Worm (Caenorhabditis elegans) whole organism, L2 larva: ENCODE measurements around the gene glna-2.

Experiments
- R02D3.7 ChIP-seq: fragments of 150-350 bp; optimal IDR thresholded peaks from 2 replicates; lab custom pipeline; 2014; ENCODE audit warnings: missing biosample characterization, missing genetic modification characterization
- ama-1 ChIP-seq: fragments of 150-350 bp; optimal IDR thresholded peaks from 2 replicates; lab custom pipeline; 2018; ENCODE audit warnings: inconsistent platforms
- blmp-1 ChIP-seq: sonication (generic microtip); optimal IDR thresholded peaks from 2 replicates; lab custom pipeline; 2017; ENCODE audit warnings: missing genetic modification characterization, mild to moderate bottlenecking, missing compliant biosample characterization, antibody characterized with exemption, moderate library complexity; ENCODE audit not compliant: insufficient read depth
- dmd-4 ChIP-seq: sonication (generic microtip); optimal IDR thresholded peaks from 2 replicates; lab custom pipeline; 2017; ENCODE audit warnings: missing biosample characterization, missing genetic modification characterization
- egl-27 ChIP-seq: sonication (generic microtip); optimal IDR thresholded peaks from 3 replicates; lab custom pipeline; 2017; ENCODE audit warnings: missing biosample characterization, missing genetic modification reagents, missing genetic modification characterization
- lin-11 ChIP-seq: fragments of 150-350 bp; sonication (generic microtip); optimal IDR thresholded peaks from 2 replicates; lab custom pipeline; 2014; ENCODE audit warnings: missing biosample characterization, missing genetic modification characterization, inconsistent platforms, mixed read lengths
- lin-39 ChIP-seq: fragments of 150-350 bp; optimal IDR thresholded peaks from 2 replicates; lab custom pipeline; 2014; ENCODE audit warnings: missing biosample characterization, missing genetic modification reagents, missing genetic modification characterization
- nhr-11 ChIP-seq: fragments of 150-350 bp; optimal IDR thresholded peaks from 2 replicates; lab custom pipeline; 2014; ENCODE audit warnings: missing biosample characterization, missing genetic modification characterization
- nhr-237 ChIP-seq: fragments of 150-350 bp; optimal IDR thresholded peaks from 2 replicates; lab custom pipeline; 2014; ENCODE audit warnings: missing biosample characterization, missing genetic modification characterization
- nhr-25 ChIP-seq: fragments of 150-350 bp; sonication (generic microtip); optimal IDR thresholded peaks from 3 replicates; lab custom pipeline; 2014; ENCODE audit warnings: missing biosample characterization, missing genetic modification characterization
- nhr-77 ChIP-seq: fragments of 150-350 bp; optimal IDR thresholded peaks from 2 replicates; lab custom pipeline; 2014; ENCODE audit warnings: missing biosample characterization, missing genetic modification characterization
- sem-4 ChIP-seq: fragments of 150-350 bp; optimal IDR thresholded peaks from 2 replicates; lab custom pipeline; 2014; ENCODE audit warnings: missing biosample characterization, missing genetic modification reagents, missing genetic modification characterization
- snpc-4 ChIP-seq: fragments of 150-350 bp; optimal IDR thresholded peaks from 2 replicates; lab custom pipeline; 2014; ENCODE audit warnings: missing biosample characterization, missing genetic modification characterization
- ztf-11 ChIP-seq: sonication (generic microtip); optimal IDR thresholded peaks from 2 replicates; lab custom pipeline; 2017; ENCODE audit warnings: missing biosample characterization, missing genetic modification characterization

ce11 chrII:8032657-8033056 is 24.2 kb downstream of the glna-2 start, which contains the start of gene nrf-6:
- TF ChIP-seq nhr-25 (no peak), nhr-11 (tag; lab: Kevin White, UChicago) (no peak), egl-27 (tag; lab: Kevin White, UChicago) (no peak), nhr-237 (tag; lab: Kevin White, UChicago) (no peak), ztf-11 (tag; lab: Kevin White, UChicago) (no peak), sem-4 (tag; lab: Kevin White, UChicago) (no peak), nhr-77 (no peak), snpc-4 (no peak), lin-39 (tag; lab: Kevin White, UChicago) (no peak), dmd-4 (tag; lab: Kevin White, UChicago) (no peak), blmp-1 (no peak), R02D3.7 (tag; lab: Kevin White, UChicago) (no peak), lin-11 (tag; lab: Kevin White, UChicago) (no peak), ama-1 (lab: Kevin White, UChicago) (no peak)
